Fruit fly (Drosophila melanogaster): Measurements from ENCODE around the gene CG10357.

The CG10357 gene

DNA sequence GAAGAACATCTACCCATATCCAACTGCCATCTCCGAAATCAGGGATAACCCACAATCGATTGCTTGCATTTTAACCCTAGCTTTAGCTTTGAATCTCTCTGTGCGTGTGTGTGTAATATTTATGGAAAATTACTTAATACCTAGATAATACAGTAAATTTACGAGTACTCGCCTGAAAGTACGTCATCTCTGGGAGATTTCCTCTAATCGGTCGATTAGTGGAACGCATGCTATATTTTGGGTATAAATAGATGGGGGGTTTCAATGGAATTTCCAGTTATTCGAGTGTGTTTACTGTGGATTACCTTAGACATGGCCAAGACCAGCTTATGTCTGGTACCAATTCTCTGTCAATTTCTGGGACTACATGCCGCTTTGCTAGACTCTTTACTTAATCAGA lies at the start of gene CG10357:
TSS of gene CG10357 (plus strand) at position 301 of the 400 bp plus-strand sequence.
- no peak for TF ChIP-seq HLH106 (tag; optimal IDR thresholded peaks at IDR 0.05)
- TF ChIP-seq lola (GFP tag; optimal IDR thresholded peaks at IDR 0.05): no peak
- TF ChIP-seq CG9705 (GFP tag; optimal IDR thresholded peaks at IDR 0.05): no peak
- TF ChIP-seq sv (GFP tag; optimal IDR thresholded peaks at IDR 0.05): no peak
- no peak for TF ChIP-seq CG32264 (GFP tag; optimal IDR thresholded peaks at IDR 0.05)

DNA sequence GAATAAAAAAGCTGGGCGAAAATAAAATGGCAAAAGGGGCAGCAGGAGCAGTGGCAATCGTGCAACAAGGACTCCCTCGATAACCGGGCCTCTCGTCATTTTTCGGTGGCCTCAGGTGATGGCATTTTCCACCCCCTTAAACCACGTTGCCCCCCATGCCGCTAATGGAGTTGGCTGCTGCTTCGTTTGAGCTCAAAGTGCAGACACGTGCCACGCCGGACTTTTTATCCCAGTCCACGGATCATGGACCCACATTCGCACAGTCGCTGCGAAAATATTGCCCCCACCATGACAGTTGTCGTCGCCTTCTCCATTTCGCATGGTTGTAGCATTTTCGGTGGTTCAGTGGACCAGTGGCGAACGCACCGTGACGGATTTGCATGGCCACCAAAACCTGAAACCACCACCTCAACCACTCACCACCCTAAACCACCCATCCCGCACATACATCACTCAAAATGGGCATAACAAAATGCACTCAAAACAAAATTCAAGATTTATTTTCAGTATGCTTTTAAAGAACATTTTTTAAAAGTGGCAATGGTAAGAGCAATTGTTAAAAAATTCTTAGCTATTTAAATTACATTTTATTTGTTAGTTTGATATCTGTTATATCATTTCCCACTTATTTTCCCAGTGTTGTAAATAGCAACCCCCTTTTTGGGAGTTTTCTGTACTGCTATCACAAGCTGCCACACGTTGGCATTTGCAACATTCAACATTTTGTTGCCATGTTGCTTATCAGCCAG lies 48.3 kb upstream of the CG10357 start:
- no peak for TF ChIP-seq Mio (GFP tag; optimal IDR thresholded peaks at IDR 0.05)
- TF ChIP-seq GATAd (GFP tag; optimal IDR thresholded peaks at IDR 0.05): no peak
- peak; percentile 31 for TF ChIP-seq dmrt93B (GFP tag; optimal IDR thresholded peaks at IDR 0.05)
- TF ChIP-seq Rel (GFP tag; optimal IDR thresholded peaks at IDR 0.05): no peak
- TF ChIP-seq Rel (tag; optimal IDR thresholded peaks at IDR 0.05): peak; percentile 38
- no peak for TF ChIP-seq Abd-B (GFP tag; optimal IDR thresholded peaks at IDR 0.05)
- TF ChIP-seq fru (GFP tag; optimal IDR thresholded peaks at IDR 0.05): peak; percentile 78
- peak; percentile 58 for TF ChIP-seq Jra (GFP tag; optimal IDR thresholded peaks at IDR 0.05)
- no peak for TF ChIP-seq lola (GFP tag; optimal IDR thresholded peaks at IDR 0.05)
- TF ChIP-seq CG9705 (GFP tag; optimal IDR thresholded peaks at IDR 0.05): peak; percentile 52
- TF ChIP-seq br (GFP tag; optimal IDR thresholded peaks at IDR 0.05): peak; percentile 54
- peak; percentile 65 for TF ChIP-seq Hnf4 (GFP tag; optimal IDR thresholded peaks at IDR 0.05)
- peak; percentile 75 for TF ChIP-seq OdsH (GFP tag; optimal IDR thresholded peaks at IDR 0.05)
- TF ChIP-seq woc (GFP tag; optimal IDR thresholded peaks at IDR 0.05): peak; percentile 65
- TF ChIP-seq psq (GFP tag; optimal IDR thresholded peaks at IDR 0.05): peak; percentile 63
- TF ChIP-seq h (GFP tag; optimal IDR thresholded peaks at IDR 0.05): peak; percentile 77
- TF ChIP-seq dsf (GFP tag; optimal IDR thresholded peaks at IDR 0.05; ENCODE audit: borderline replicate concordance): no peak
- peak; percentile 47 for TF ChIP-seq sv (GFP tag; optimal IDR thresholded peaks at IDR 0.05)
- peak; percentile 60 for TF ChIP-seq tai (GFP tag; optimal IDR thresholded peaks at IDR 0.05)
- TF ChIP-seq Dif (GFP tag; optimal IDR thresholded peaks at IDR 0.05; ENCODE audit: partially characterized antibody): no peak
- peak in 1 of 2 experiments; percentile 73 for TF ChIP-seq foxo (GFP tag; optimal IDR thresholded peaks at IDR 0.05)
- TF ChIP-seq brk (GFP tag; optimal IDR thresholded peaks at IDR 0.05): peak; percentile 34
- peak; percentile 75 for TF ChIP-seq HLH106 (tag; optimal IDR thresholded peaks at IDR 0.05)
- TF ChIP-seq Sp1 (GFP tag; optimal IDR thresholded peaks at IDR 0.05): peak; percentile 79
- peak; percentile 70 for TF ChIP-seq rgr (GFP tag; optimal IDR thresholded peaks at IDR 0.05)
- peak; percentile 75 for TF ChIP-seq ey (GFP tag; optimal IDR thresholded peaks at IDR 0.05)

DNA sequence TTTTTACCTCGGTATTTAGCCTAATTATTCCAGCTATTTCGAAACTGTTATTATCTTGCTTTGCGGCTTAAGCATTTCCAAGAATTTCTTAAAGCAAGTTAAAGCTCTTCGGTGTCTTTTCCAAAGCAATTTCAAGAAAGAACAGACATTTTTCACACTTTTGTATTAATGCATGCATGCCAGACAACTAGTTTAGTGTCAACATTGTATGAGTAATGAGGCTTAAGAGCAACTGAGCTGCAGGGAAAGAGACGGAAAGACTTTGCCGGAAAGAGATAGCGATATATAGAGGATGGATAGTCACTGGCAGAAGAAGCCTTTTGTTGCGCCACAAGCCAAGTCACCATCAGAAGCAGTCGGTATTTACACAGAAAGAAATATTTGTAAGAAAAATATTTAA lies 46.1 kb upstream of the CG10357 start:
- TF ChIP-seq br (GFP tag; optimal IDR thresholded peaks at IDR 0.05): no peak
- TF ChIP-seq Hnf4 (GFP tag; optimal IDR thresholded peaks at IDR 0.05): no peak
- TF ChIP-seq Hr78 (GFP tag; optimal IDR thresholded peaks at IDR 0.05): no peak
- TF ChIP-seq usp (GFP tag; optimal IDR thresholded peaks at IDR 0.05): no peak
- TF ChIP-seq Dfd (GFP tag; optimal IDR thresholded peaks at IDR 0.05): no peak
- no peak for TF ChIP-seq sage (GFP tag; optimal IDR thresholded peaks at IDR 0.05)
- no peak for TF ChIP-seq brk (GFP tag; optimal IDR thresholded peaks at IDR 0.05)
- TF ChIP-seq foxo (GFP tag; optimal IDR thresholded peaks at IDR 0.05): no peak

DNA sequence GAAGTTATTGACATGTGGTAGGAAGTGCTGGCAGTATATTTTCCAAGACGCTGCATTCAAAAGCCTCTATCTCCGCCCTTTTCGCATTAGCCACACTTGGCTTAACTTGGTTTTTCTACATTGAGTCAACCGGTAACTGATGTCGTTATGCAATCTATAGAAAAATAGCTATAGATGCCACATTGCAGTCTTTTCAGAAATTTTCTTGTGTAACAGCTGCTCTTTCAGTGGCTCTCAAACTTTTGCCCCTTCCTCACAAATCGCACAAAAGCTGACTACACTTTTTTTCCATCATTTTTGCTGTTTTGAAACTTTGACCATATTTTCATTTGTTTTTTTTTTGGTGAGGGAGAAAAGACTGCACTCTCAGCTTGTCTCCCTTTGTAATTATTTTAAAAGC lies 44.6 kb upstream of the CG10357 start:
- no peak for TF ChIP-seq CG9705 (GFP tag; optimal IDR thresholded peaks at IDR 0.05)
- TF ChIP-seq br (GFP tag; optimal IDR thresholded peaks at IDR 0.05): no peak
- no peak for TF ChIP-seq Vsx2 (GFP tag; optimal IDR thresholded peaks at IDR 0.05; ENCODE audit: partially characterized antibody)
- TF ChIP-seq dmrt93B (GFP tag; optimal IDR thresholded peaks at IDR 0.05): no peak
- TF ChIP-seq Myc (optimal IDR thresholded peaks at IDR 0.05): no peak
- no peak for TF ChIP-seq Jra (GFP tag; optimal IDR thresholded peaks at IDR 0.05)
- TF ChIP-seq fru (GFP tag; optimal IDR thresholded peaks at IDR 0.05): no peak
- TF ChIP-seq foxo (GFP tag; optimal IDR thresholded peaks at IDR 0.05): no peak
- no peak for TF ChIP-seq Hr83 (GFP tag; optimal IDR thresholded peaks at IDR 0.05; ENCODE audit: poor library complexity, severe bottlenecking)
- TF ChIP-seq woc (GFP tag; optimal IDR thresholded peaks at IDR 0.05): no peak
